Worm (Caenorhabditis elegans) whole organism, L3 larva: ENCODE data around the gene T15B12.2.

ENCODE experiments used
- aly-2 ChIP-seq: fragments of 150-350 bp; optimal IDR thresholded peaks from 2 replicates; lab custom pipeline; 2014; ENCODE audit warnings: missing biosample characterization, missing genetic modification characterization
- ama-1 ChIP-seq: fragments of 150-350 bp; optimal IDR thresholded peaks from 2 replicates; lab custom pipeline; 2018
- ceh-16 ChIP-seq: sonication (generic microtip); optimal IDR thresholded peaks from 2 replicates; lab custom pipeline; 2017; ENCODE audit warnings: missing biosample characterization, missing genetic modification characterization
- egl-27 ChIP-seq: sonication (generic microtip); optimal IDR thresholded peaks from 4 replicates; lab custom pipeline; 2017; ENCODE audit warnings: missing biosample characterization, missing genetic modification reagents, missing genetic modification characterization
- nhr-11 ChIP-seq: fragments of 150-350 bp; optimal IDR thresholded peaks from 2 replicates; lab custom pipeline; 2014; ENCODE audit warnings: missing biosample characterization, missing genetic modification characterization
- nhr-77 ChIP-seq: fragments of 150-350 bp; optimal IDR thresholded peaks from 2 replicates; lab custom pipeline; 2014; ENCODE audit warnings: missing biosample characterization, missing genetic modification characterization
- pqm-1 ChIP-seq: fragments of 150-350 bp; optimal IDR thresholded peaks from 2 replicates; lab custom pipeline; 2017; ENCODE audit warnings: missing biosample characterization, missing genetic modification characterization, inconsistent platforms
- sea-2 ChIP-seq: fragments of 150-350 bp; sonication (generic microtip); optimal IDR thresholded peaks from 4 replicates; lab custom pipeline; 2014; ENCODE audit warnings: missing biosample characterization, missing genetic modification reagents, missing genetic modification characterization
- unc-39 ChIP-seq: sonication (generic microtip); optimal IDR thresholded peaks from 4 replicates; lab custom pipeline; 2017; ENCODE audit warnings: missing biosample characterization, missing genetic modification characterization
- unc-62 ChIP-seq: fragments of 150-350 bp; sonication (generic microtip); optimal IDR thresholded peaks from 4 replicates; lab custom pipeline; 2014; ENCODE audit warnings: missing biosample characterization, missing genetic modification reagents, missing genetic modification characterization

DNA sequence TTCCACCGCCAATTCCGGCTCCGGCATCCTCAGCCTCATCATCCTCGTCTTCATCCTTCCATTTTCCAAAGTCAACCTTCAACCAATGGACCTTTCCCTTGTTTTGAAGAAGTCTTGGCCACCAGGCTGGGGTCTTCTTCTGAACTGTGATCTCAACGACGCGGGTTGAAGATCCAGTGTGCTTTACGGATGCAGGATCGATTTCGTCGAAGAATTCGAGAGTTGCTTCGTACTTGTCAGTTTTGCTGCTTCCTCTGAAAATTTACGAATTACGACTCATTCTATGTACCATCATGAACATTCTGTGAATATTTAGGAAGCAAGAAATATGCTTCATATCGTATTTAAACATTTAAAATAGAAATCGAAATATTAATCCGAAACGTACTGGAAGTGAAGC is 27.4 kb downstream of the T15B12.2 start:
- no peak for TF ChIP-seq nhr-77
- no peak for TF ChIP-seq sea-2 (GFP tag; lab: Kevin White, UChicago)
- TF ChIP-seq egl-27 (tag; lab: Kevin White, UChicago): no peak
- no peak for TF ChIP-seq pqm-1 (tag; lab: Kevin White, UChicago)
- TF ChIP-seq nhr-11 (tag; lab: Kevin White, UChicago): no peak
- no peak for TF ChIP-seq unc-39 (tag; lab: Kevin White, UChicago)
- TF ChIP-seq unc-62: no peak
- TF ChIP-seq aly-2 (tag; lab: Kevin White, UChicago): no peak
- no peak for TF ChIP-seq ceh-16 (tag; lab: Kevin White, UChicago)
- peak; percentile 67 for TF ChIP-seq ama-1 (lab: Kevin White, UChicago)
